Fruit fly (Drosophila melanogaster) whole organism, adult: Measurements from ENCODE around the gene CG11842.
A peak's percentile ranks its signal among the peaks of the same experiment; 100 is the strongest.

ENCODE experiments used
- CG11617 ChIP-seq: fragments of 200-800 bp; sonication (Bioruptor generic); optimal IDR thresholded peaks from 2 replicates; lab custom pipeline; 2017; ENCODE audit warnings: mild to moderate bottlenecking, missing biosample characterization, missing genetic modification reagents, missing genetic modification characterization
- CG12768 ChIP-seq: fragments of 200-800 bp; sonication (Bioruptor generic); optimal IDR thresholded peaks from 2 replicates; lab custom pipeline; 2017; ENCODE audit warnings: missing biosample characterization, missing genetic modification characterization, mild to moderate bottlenecking, moderate library complexity, missing genetic modification reagents
- CG14711 ChIP-seq: fragments of 200-800 bp; sonication (Bioruptor generic); optimal IDR thresholded peaks from 2 replicates; lab custom pipeline; 2018; ENCODE audit warnings: missing biosample characterization, mild to moderate bottlenecking, missing genetic modification characterization, moderate library complexity
- CG1620 ChIP-seq: fragments of 200-800 bp; sonication (Bioruptor generic); optimal IDR thresholded peaks from 2 replicates; lab custom pipeline; 2016; ENCODE audit warnings: missing biosample characterization, missing genetic modification characterization
- CG33017 ChIP-seq: fragments of 200-800 bp; sonication (Bioruptor generic); optimal IDR thresholded peaks from 2 replicates; lab custom pipeline; 2018; ENCODE audit warnings: missing biosample characterization, mild to moderate bottlenecking, missing genetic modification characterization, moderate library complexity
- CG5204 ChIP-seq: fragments of 200-800 bp; sonication (Bioruptor generic); optimal IDR thresholded peaks from 2 replicates; lab custom pipeline; 2016; ENCODE audit warnings: missing biosample characterization, missing genetic modification characterization
- CG7045 ChIP-seq: fragments of 200-800 bp; sonication (Bioruptor generic); optimal IDR thresholded peaks from 2 replicates; lab custom pipeline; 2017; ENCODE audit warnings: missing biosample characterization, mild to moderate bottlenecking, missing genetic modification characterization
- CG7101 ChIP-seq: fragments of 200-800 bp; sonication (Bioruptor generic); optimal IDR thresholded peaks from 2 replicates; lab custom pipeline; 2018; ENCODE audit warnings: missing biosample characterization, mild to moderate bottlenecking, missing genetic modification characterization, moderate library complexity
- Clk ChIP-seq: fragments of 200-800 bp; sonication (Bioruptor generic); optimal IDR thresholded peaks from 2 replicates; lab custom pipeline; 2017; ENCODE audit warnings: missing biosample characterization, missing genetic modification characterization
- Crg-1 ChIP-seq: fragments of 200-800 bp; sonication (Bioruptor generic); optimal IDR thresholded peaks from 2 replicates; lab custom pipeline; 2016; ENCODE audit warnings: missing biosample characterization, missing genetic modification characterization
- Hr96 ChIP-seq: fragments of 200-800 bp; sonication (Bioruptor generic); optimal IDR thresholded peaks from 2 replicates; lab custom pipeline; 2016; ENCODE audit warnings: missing biosample characterization, missing genetic modification characterization
- Mnt ChIP-seq: fragments of 200-800 bp; sonication (Bioruptor generic); optimal IDR thresholded peaks from 2 replicates; lab custom pipeline; 2016; ENCODE audit warnings: missing biosample characterization, mild to moderate bottlenecking, missing genetic modification characterization
- bab1 ChIP-seq: fragments of 200-800 bp; sonication (Bioruptor generic); optimal IDR thresholded peaks from 3 replicates; lab custom pipeline; 2019; ENCODE audit warnings: missing biosample characterization, mild to moderate bottlenecking, missing genetic modification characterization, moderate library complexity
- cic ChIP-seq: fragments of 200-800 bp; sonication (Bioruptor generic); optimal IDR thresholded peaks from 2 replicates; lab custom pipeline; 2017; ENCODE audit warnings: missing biosample characterization, mild to moderate bottlenecking, missing genetic modification characterization, moderate library complexity
- cnc ChIP-seq, 2 experiments: fragments of >200 bp; optimal IDR thresholded peaks; 2 replicates each; lab custom pipeline; 2017
- kay ChIP-seq: fragments of 200-800 bp; sonication (Bioruptor generic); peaks from one replicate; lab custom pipeline; 2016; ENCODE audit warnings: missing biosample characterization, missing genetic modification characterization, borderline replicate concordance
- ovo ChIP-seq: fragments of 200-800 bp; sonication (Bioruptor generic); optimal IDR thresholded peaks from 2 replicates; lab custom pipeline; 2016; ENCODE audit warnings: missing biosample characterization, missing genetic modification characterization
- pad ChIP-seq: fragments of 200-800 bp; sonication (Bioruptor generic); optimal IDR thresholded peaks from 3 replicates; lab custom pipeline; 2017; ENCODE audit warnings: missing biosample characterization, missing genetic modification characterization, mild to moderate bottlenecking, moderate library complexity, missing genetic modification reagents
- tj ChIP-seq: fragments of 200-800 bp; sonication (Bioruptor generic); optimal IDR thresholded peaks from 3 replicates; lab custom pipeline; 2017; ENCODE audit warnings: missing biosample characterization, mild to moderate bottlenecking, missing genetic modification characterization, moderate library complexity
- toe ChIP-seq: fragments of 200-800 bp; sonication (Bioruptor generic); optimal IDR thresholded peaks from 2 replicates; lab custom pipeline; 2016; ENCODE audit warnings: missing biosample characterization, missing genetic modification characterization

Gene CG11842

dm6 chr3R:29027122-29027521 lies 25.4 kb upstream of the CG11842 start, which contains the start of the genes eIF4E6 and CG1951:
Gene eIF4E6 (minus strand): TSS chr3R:29027174.
Gene CG1951 (plus strand): TSS chr3R:29027236.
- no peak for TF ChIP-seq CG1620 (GFP tag; lab: Kevin White, UChicago)
- peak; percentile 57 for TF ChIP-seq bab1 (GFP tag; lab: Kevin White, UChicago)

dm6 chr3R:29032542-29032941 lies 19.9 kb upstream of the CG11842 start, which contains the start of gene Ssl2:
Gene Ssl2 (minus strand): TSS chr3R:29032642.
- no peak for TF ChIP-seq CG12768 (GFP tag; lab: Kevin White, UChicago)

dm6 chr3R:29033909-29034629 lies 18.4 kb upstream of the CG11842 start, which contains the start of the genes beta4GalNAcTB and Cpsf100:
Gene beta4GalNAcTB (minus strand): TSS chr3R:29034008.
Gene Cpsf100 (plus strand): TSS chr3R:29034573.
- peak; percentile 71 for TF ChIP-seq CG7101
- TF ChIP-seq Mnt (GFP tag; lab: Kevin White, UChicago) = peak; percentile 47
- peak; percentile 60 for TF ChIP-seq Clk (GFP tag; lab: Kevin White, UChicago)
- peak; percentile 69 for TF ChIP-seq pad (GFP tag; lab: Kevin White, UChicago)
- no peak for TF ChIP-seq CG33017
- TF ChIP-seq CG7045 (GFP tag; lab: Kevin White, UChicago) = peak; percentile 63
- peak; percentile 80 for TF ChIP-seq CG5204 (GFP tag; lab: Kevin White, UChicago)
- peak; percentile 63 for TF ChIP-seq CG14711 (tag; lab: Kevin White, UChicago)
- peak; percentile 62 for TF ChIP-seq ovo
- TF ChIP-seq kay (GFP tag; lab: Kevin White, UChicago) = no peak
- peak; percentile 5 for TF ChIP-seq cic
- TF ChIP-seq bab1 (GFP tag; lab: Kevin White, UChicago) = peak; percentile 56
- TF ChIP-seq tj (GFP tag; lab: Kevin White, UChicago) = peak; percentile 59
- peak; percentile 77 for TF ChIP-seq toe
- peak; percentile 76 for TF ChIP-seq CG1620 (GFP tag; lab: Kevin White, UChicago)
- peak; percentile 66 for TF ChIP-seq Crg-1
- TF ChIP-seq Hr96 (GFP tag; lab: Kevin White, UChicago) = peak; percentile 62
- TF ChIP-seq CG12768 (GFP tag; lab: Kevin White, UChicago) = peak; percentile 83
- TF ChIP-seq CG11617 (GFP tag; lab: Kevin White, UChicago) = peak; percentile 87
- TF ChIP-seq cnc (optimal IDR thresholded peaks at IDR 0.05; lab: Kevin White, UChicago) = no peak

dm6 chr3R:29038960-29039581 lies 13.4 kb upstream of the CG11842 start, which contains the start of the genes Slu7 and Pkc98E:
Gene Slu7 (minus strand): TSS chr3R:29039071.
Gene Pkc98E (plus strand): TSS chr3R:29039156.
- TF ChIP-seq pad (GFP tag; lab: Kevin White, UChicago) = peak; percentile 80
- peak; percentile 81 for TF ChIP-seq Mnt (GFP tag; lab: Kevin White, UChicago)
- TF ChIP-seq CG14711 (tag; lab: Kevin White, UChicago) = peak; percentile 62
- peak; percentile 63 for TF ChIP-seq ovo
- TF ChIP-seq Crg-1 = peak; percentile 87
- TF ChIP-seq CG7045 (GFP tag; lab: Kevin White, UChicago) = peak; percentile 47
- peak; percentile 37 for TF ChIP-seq CG33017
- peak; percentile 66 for TF ChIP-seq bab1 (GFP tag; lab: Kevin White, UChicago)
- peak; percentile 35 for TF ChIP-seq cic
- TF ChIP-seq tj (GFP tag; lab: Kevin White, UChicago) = no peak
- TF ChIP-seq CG1620 (GFP tag; lab: Kevin White, UChicago) = peak; percentile 90
- peak; percentile 79 for TF ChIP-seq CG12768 (GFP tag; lab: Kevin White, UChicago)
- TF ChIP-seq cnc (optimal IDR thresholded peaks at IDR 0.05; lab: Kevin White, UChicago) = no peak
- no peak for TF ChIP-seq kay (GFP tag; lab: Kevin White, UChicago)
- TF ChIP-seq CG11617 (GFP tag; lab: Kevin White, UChicago) = peak; percentile 10
- peak; percentile 65 for TF ChIP-seq Clk (GFP tag; lab: Kevin White, UChicago)
- TF ChIP-seq CG7101 = peak; percentile 82
- peak; percentile 67 for TF ChIP-seq Hr96 (GFP tag; lab: Kevin White, UChicago)
- peak; percentile 65 for TF ChIP-seq toe
- TF ChIP-seq CG5204 (GFP tag; lab: Kevin White, UChicago) = peak; percentile 70

- TF ChIP-seq ovo = peak; percentile 4
- TF ChIP-seq Crg-1 = peak; percentile 71
- TF ChIP-seq cic = peak; percentile 21
- no peak for TF ChIP-seq Hr96 (GFP tag; lab: Kevin White, UChicago)
- TF ChIP-seq CG12768 (GFP tag; lab: Kevin White, UChicago) = no peak
- TF ChIP-seq tj (GFP tag; lab: Kevin White, UChicago) = peak; percentile 12
- no peak for TF ChIP-seq kay (GFP tag; lab: Kevin White, UChicago)
- no peak for TF ChIP-seq bab1 (GFP tag; lab: Kevin White, UChicago)
- TF ChIP-seq CG1620 (GFP tag; lab: Kevin White, UChicago) = peak; percentile 61
- TF ChIP-seq Mnt (GFP tag; lab: Kevin White, UChicago) = peak; percentile 47
- TF ChIP-seq CG33017 = no peak
- no peak for TF ChIP-seq Clk (GFP tag; lab: Kevin White, UChicago)
- TF ChIP-seq pad (GFP tag; lab: Kevin White, UChicago) = peak; percentile 35
- TF ChIP-seq cnc (optimal IDR thresholded peaks at IDR 0.05; lab: Kevin White, UChicago) = no peak
- TF ChIP-seq CG14711 (tag; lab: Kevin White, UChicago) = peak; percentile 30
- TF ChIP-seq CG7101 = no peak
- TF ChIP-seq toe = no peak
- TF ChIP-seq CG11617 (GFP tag; lab: Kevin White, UChicago) = peak; percentile 39
- peak; percentile 19 for TF ChIP-seq CG7045 (GFP tag; lab: Kevin White, UChicago)
- no peak for TF ChIP-seq CG5204 (GFP tag; lab: Kevin White, UChicago)
Measured at dm6 chr3R:29039704-29040430, 12.6 kb upstream of the CG11842 start.
